Worm (Caenorhabditis elegans) whole organism, young adult: ENCODE measurements around the gene sec-61.A.

Experiments
- D2030.7 ChIP-seq: fragments of 200-800 bp; sonication (Bioruptor generic); IDR thresholded peaks from 2 replicates; pipeline ENCODE4 v1.3.6; 2022; ENCODE audit warnings: missing genetic modification reagents, missing genetic modification characterization, missing compliant biosample characterization
- F33H1.4 ChIP-seq: fragments of 200-800 bp; sonication (Bioruptor generic); IDR thresholded peaks from 2 replicates; pipeline ENCODE4 v1.3.6; 2022; ENCODE audit warnings: missing genetic modification reagents, missing genetic modification characterization, missing compliant biosample characterization
- F49E8.2 ChIP-seq: sonication (generic microtip); optimal IDR thresholded peaks from 3 replicates; lab custom pipeline; 2017; ENCODE audit warnings: missing genetic modification characterization, mild to moderate bottlenecking, missing compliant biosample characterization, antibody characterized with exemption, moderate library complexity; ENCODE audit not compliant: insufficient read depth
- F52B5.7 ChIP-seq: sonication (generic microtip); optimal IDR thresholded peaks from 2 replicates; lab custom pipeline; 2016; ENCODE audit warnings: mild to moderate bottlenecking, missing genetic modification characterization, missing compliant biosample characterization
- F55B11.4 ChIP-seq: sonication (generic microtip); optimal IDR thresholded peaks from 2 replicates; lab custom pipeline; 2016; ENCODE audit warnings: missing compliant biosample characterization, missing genetic modification characterization, borderline replicate concordance; ENCODE audit not compliant: insufficient read depth
- Y53G8AR.9 ChIP-seq: fragments of 200-800 bp; sonication (Bioruptor generic); conservative IDR thresholded peaks from 2 replicates; pipeline ENCODE4 v1.3.6; 2022; ENCODE audit warnings: missing genetic modification reagents, missing genetic modification characterization, missing compliant biosample characterization
- Y67H2A.10 ChIP-seq: fragments of 200-800 bp; sonication (Bioruptor generic); conservative IDR thresholded peaks from 2 replicates; pipeline ENCODE4 v1.3.6; 2022; ENCODE audit warnings: missing genetic modification reagents, missing genetic modification characterization, missing compliant biosample characterization
- attf-6 ChIP-seq: fragments of 200-800 bp; sonication (Bioruptor generic); IDR thresholded peaks from 2 replicates; pipeline ENCODE4 v1.3.6; 2022; ENCODE audit warnings: missing genetic modification reagents, missing genetic modification characterization, missing compliant biosample characterization
- bed-2 ChIP-seq: fragments of 200-800 bp; sonication (Bioruptor generic); IDR thresholded peaks from 2 replicates; pipeline ENCODE4 v1.3.6; 2022; ENCODE audit warnings: missing genetic modification reagents, missing genetic modification characterization, missing compliant biosample characterization
- ceh-40 ChIP-seq: fragments of 200-800 bp; sonication (Bioruptor generic); IDR thresholded peaks from 2 replicates; pipeline ENCODE4 v1.3.6; 2022; ENCODE audit warnings: missing genetic modification characterization, missing compliant biosample characterization
- ceh-58 ChIP-seq: fragments of 200-800 bp; sonication (Bioruptor generic); IDR thresholded peaks from 2 replicates; pipeline ENCODE4 v1.3.6; 2022; ENCODE audit warnings: missing genetic modification characterization, missing compliant biosample characterization
- ceh-79 ChIP-seq: sonication (generic microtip); optimal IDR thresholded peaks from 2 replicates; lab custom pipeline; 2017; ENCODE audit warnings: mild to moderate bottlenecking, missing genetic modification characterization, missing compliant biosample characterization
- egl-18 ChIP-seq: fragments of 200-800 bp; sonication (Bioruptor generic); IDR thresholded peaks from 2 replicates; pipeline ENCODE4 v1.3.6; 2022; ENCODE audit warnings: missing genetic modification reagents, missing genetic modification characterization, missing compliant biosample characterization
- egrh-3 ChIP-seq: fragments of 200-800 bp; sonication (Bioruptor generic); IDR thresholded peaks from 2 replicates; pipeline ENCODE4 v1.3.6; 2022; ENCODE audit warnings: missing genetic modification reagents, missing genetic modification characterization, missing compliant biosample characterization
- ekl-4 ChIP-seq: fragments of 200-800 bp; sonication (Bioruptor generic); IDR thresholded peaks from 2 replicates; pipeline ENCODE4 v1.3.6; 2022; ENCODE audit warnings: missing genetic modification reagents, missing genetic modification characterization, missing compliant biosample characterization
- gei-17 ChIP-seq: fragments of 200-800 bp; sonication (Bioruptor generic); optimal IDR thresholded peaks from 2 replicates; lab custom pipeline; 2018; ENCODE audit warnings: mild to moderate bottlenecking, missing genetic modification characterization, missing compliant biosample characterization
- hlh-26 ChIP-seq: fragments of 200-800 bp; sonication (Bioruptor generic); conservative IDR thresholded peaks from 2 replicates; pipeline ENCODE4 v1.3.6; 2022; ENCODE audit warnings: missing genetic modification reagents, missing genetic modification characterization, missing compliant biosample characterization
- hmg-1.2 ChIP-seq: fragments of 200-800 bp; sonication (Bioruptor generic); IDR thresholded peaks from 2 replicates; pipeline ENCODE4 v1.3.6; 2022; ENCODE audit warnings: missing genetic modification reagents, missing genetic modification characterization, missing compliant biosample characterization
- let-526 ChIP-seq: fragments of 200-800 bp; sonication (Bioruptor generic); IDR thresholded peaks from 2 replicates; pipeline ENCODE4 v1.3.6; 2022; ENCODE audit warnings: missing genetic modification reagents, missing genetic modification characterization, missing compliant biosample characterization
- lin-26 ChIP-seq: fragments of 200-800 bp; sonication (Bioruptor generic); IDR thresholded peaks from 2 replicates; pipeline ENCODE4 v1.3.6; 2022; ENCODE audit warnings: missing genetic modification reagents, missing genetic modification characterization, missing compliant biosample characterization
- lin-40 ChIP-seq: sonication (generic microtip); optimal IDR thresholded peaks from 2 replicates; lab custom pipeline; 2016; ENCODE audit warnings: missing genetic modification characterization, mild to moderate bottlenecking, missing compliant biosample characterization, missing genotype, missing genetic modification reagents
- lsy-27 ChIP-seq: sonication (generic microtip); optimal IDR thresholded peaks from 2 replicates; lab custom pipeline; 2017; ENCODE audit warnings: missing genetic modification characterization, mild to moderate bottlenecking, missing compliant biosample characterization, antibody characterized with exemption, missing genotype, borderline replicate concordance; ENCODE audit not compliant: insufficient read depth
- nhr-27 ChIP-seq: fragments of 200-800 bp; sonication (Bioruptor generic); optimal IDR thresholded peaks from 2 replicates; lab custom pipeline; 2018; ENCODE audit warnings: mild to moderate bottlenecking, missing genetic modification characterization, moderate library complexity, missing compliant biosample characterization
- rpc-1 ChIP-seq, 2 experiments: fragments of 150-350 bp in 1 of 2; sonication (generic microtip) in 1 of 2; optimal IDR thresholded peaks; 2 replicates each; lab custom pipeline; 2014 to 2018; ENCODE audit warnings: missing biosample characterization in 1 of 2, missing genetic modification characterization in 1 of 2, missing genetic modification reagents in 1 of 2, missing genotype in 1 of 2
- sea-2 ChIP-seq: fragments of 200-800 bp; sonication (Bioruptor generic); IDR thresholded peaks from 2 replicates; pipeline ENCODE4 v1.3.6; 2022; ENCODE audit warnings: missing genetic modification characterization, missing compliant biosample characterization
- snpc-1.1 ChIP-seq: sonication (generic microtip); optimal IDR thresholded peaks from 2 replicates; lab custom pipeline; 2017; ENCODE audit warnings: missing genetic modification characterization, mild to moderate bottlenecking, missing compliant biosample characterization, antibody characterized with exemption, moderate library complexity, missing genotype, missing genetic modification reagents; ENCODE audit not compliant: insufficient read depth
- snpc-4 ChIP-seq, 5 experiments: fragments of 150-350 bp in 1 of 5; sonication (generic microtip) in 4 of 5; optimal IDR thresholded peaks; 2 replicates each; lab custom pipeline; 2014 to 2018; ENCODE audit warnings: missing genetic modification characterization in 5 of 5, missing biosample characterization in 3 of 5, antibody characterized with exemption in 2 of 5, mild to moderate bottlenecking in 2 of 5, missing compliant biosample characterization in 2 of 5, missing genotype in 2 of 5, moderate library complexity in 2 of 5, missing genetic modification reagents in 1 of 5
- sptf-2 ChIP-seq: fragments of 200-800 bp; sonication (Bioruptor generic); optimal IDR thresholded peaks from 2 replicates; lab custom pipeline; 2018; ENCODE audit warnings: mild to moderate bottlenecking, missing genetic modification characterization, missing compliant biosample characterization
- tbp1 ChIP-seq: fragments of 200-800 bp; sonication (Bioruptor generic); optimal IDR thresholded peaks from 2 replicates; lab custom pipeline; 2018; ENCODE audit warnings: mild to moderate bottlenecking, missing genetic modification characterization, missing compliant biosample characterization
- tlf-1 ChIP-seq: fragments of 200-800 bp; sonication (Bioruptor generic); optimal IDR thresholded peaks from 2 replicates; lab custom pipeline; 2018; ENCODE audit warnings: mild to moderate bottlenecking, missing genetic modification characterization, missing compliant biosample characterization
- ztf-22 ChIP-seq: fragments of 200-800 bp; sonication (Bioruptor generic); optimal IDR thresholded peaks from 2 replicates; lab custom pipeline; 2018; ENCODE audit warnings: mild to moderate bottlenecking, missing genetic modification characterization, moderate library complexity, missing compliant biosample characterization
- ztf-25 ChIP-seq: fragments of 200-800 bp; sonication (Bioruptor generic); IDR thresholded peaks from 2 replicates; pipeline ENCODE4 v1.3.6; 2022; ENCODE audit warnings: missing genetic modification reagents, missing genetic modification characterization, missing compliant biosample characterization
- ztf-26 ChIP-seq: sonication (generic microtip); optimal IDR thresholded peaks from 2 replicates; lab custom pipeline; 2017; ENCODE audit warnings: missing genetic modification characterization, missing compliant biosample characterization
- ztf-6 ChIP-seq: fragments of 200-800 bp; sonication (Bioruptor generic); IDR thresholded peaks from 2 replicates; pipeline ENCODE4 v1.3.6; 2022; ENCODE audit warnings: missing genetic modification reagents, missing genetic modification characterization, missing compliant biosample characterization

The sec-61.A gene

DNA sequence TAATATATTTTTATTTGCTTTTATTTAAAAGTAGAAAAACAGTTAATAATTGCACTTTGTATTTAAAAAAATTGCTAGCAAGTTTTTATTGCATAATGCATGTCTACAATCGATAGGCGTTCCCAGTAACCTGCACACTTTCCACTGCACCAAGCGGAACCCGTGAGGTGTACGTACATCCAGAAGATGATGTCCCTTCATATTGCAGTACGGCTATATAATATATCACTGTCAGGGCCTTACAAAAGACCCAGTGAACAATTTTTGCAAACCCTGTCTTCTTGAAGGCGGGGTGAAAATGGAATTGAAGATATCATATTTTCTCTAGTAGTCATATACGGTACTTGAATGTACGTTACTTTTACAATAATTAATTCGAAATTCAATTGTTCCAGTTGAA lies 38.7 kb upstream of the sec-61.A start:
- TF ChIP-seq attf-6 (peak; percentile 96), snpc-1.1 (peak; percentile 86), hmg-1.2 (GFP tag; lab: Robert Waterston, UW) (peak; percentile 71; the same call in 1 of the 2 replicates), D2030.7 (0 out of 2 replicates have a peak, but pooled peaks have one; percentile 11), snpc-4 (GFP tag; optimal IDR thresholded peaks at IDR 0.05; lab: Kevin White, UChicago) (peak; percentile 88), snpc-4 (tag; optimal IDR thresholded peaks at IDR 0.05; lab: Kevin White, UChicago) (peak; percentile 89 to 93 (median 90)), egl-18 (GFP tag; lab: Robert Waterston, UW) (no peak), lin-26 (GFP tag; lab: Robert Waterston, UW) (no peak), tbp1 (peak; percentile 62), F49E8.2 (tag; lab: Kevin White, UChicago) (no peak)
- TF ChIP-seq, all 124 proteins: peak for 6

DNA sequence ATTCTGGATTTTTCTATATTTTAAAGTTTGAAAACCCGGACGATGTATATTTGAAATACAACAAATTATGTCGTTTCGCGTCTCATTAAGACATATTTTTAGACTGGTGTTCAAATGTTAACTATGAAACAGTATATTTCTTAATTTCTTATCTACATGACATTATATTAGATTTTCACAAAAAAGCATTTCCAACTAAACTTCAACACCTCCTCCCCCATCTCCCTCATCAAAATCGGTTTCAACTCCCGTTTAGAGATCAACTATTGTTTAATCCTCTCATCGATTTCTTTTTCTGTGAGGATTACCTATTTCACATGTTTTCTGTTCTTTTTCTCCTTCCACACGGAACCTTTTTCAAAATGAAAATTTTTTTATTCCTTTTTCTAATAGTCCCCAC lies 37.1 kb upstream of the sec-61.A start, which contains the start of gene Y57G11C.38:
Gene Y57G11C.38 (plus strand): TSS at position 301 of the 400 bp plus-strand sequence.
- TF ChIP-seq D2030.7: no peak
- TF ChIP-seq hlh-26 (GFP tag; lab: Robert Waterston, UW): no peak
- TF ChIP-seq nhr-27 (tag; lab: Kevin White, UChicago): no peak
- no peak for TF ChIP-seq egrh-3 (GFP tag; lab: Robert Waterston, UW)
- TF ChIP-seq sptf-2: no peak
- no peak for TF ChIP-seq lin-40 (tag; lab: Kevin White, UChicago)
- no peak for TF ChIP-seq F49E8.2 (tag; lab: Kevin White, UChicago)
- TF ChIP-seq F55B11.4 (tag; lab: Kevin White, UChicago): no peak
- TF ChIP-seq ztf-22 (GFP tag; lab: Kevin White, UChicago): no peak
- no peak for TF ChIP-seq sea-2 (GFP tag; lab: Robert Waterston, UW)
- no peak for TF ChIP-seq tlf-1 (GFP tag; lab: Kevin White, UChicago)
- TF ChIP-seq F52B5.7 (tag; lab: Kevin White, UChicago): no peak
- no peak for TF ChIP-seq F33H1.4 (GFP tag; lab: Robert Waterston, UW)

DNA sequence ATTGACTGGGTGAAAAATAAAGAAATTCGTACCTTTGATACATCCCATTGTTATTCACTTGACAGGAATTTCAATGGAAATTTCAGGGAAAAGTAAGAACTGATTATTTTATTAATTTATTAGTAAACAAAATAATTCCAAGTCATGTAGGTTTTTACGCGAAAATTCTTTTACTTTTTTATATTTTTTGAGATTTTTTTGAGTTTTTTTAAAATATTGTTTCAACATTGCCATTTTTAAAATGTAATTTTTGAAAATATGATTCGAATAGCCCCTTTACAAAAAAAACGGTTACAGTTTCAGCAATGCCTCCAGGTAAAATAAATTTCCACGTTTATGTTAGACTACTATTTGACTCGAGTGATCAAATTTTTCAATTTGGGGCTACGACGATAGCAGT lies 36.6 kb upstream of the sec-61.A start, which contains the start of gene Y57G11C.23:
Gene Y57G11C.23 (minus strand): TSS at position 101 of the 400 bp plus-strand sequence.
- no peak for TF ChIP-seq ztf-26
- TF ChIP-seq let-526: no peak

DNA sequence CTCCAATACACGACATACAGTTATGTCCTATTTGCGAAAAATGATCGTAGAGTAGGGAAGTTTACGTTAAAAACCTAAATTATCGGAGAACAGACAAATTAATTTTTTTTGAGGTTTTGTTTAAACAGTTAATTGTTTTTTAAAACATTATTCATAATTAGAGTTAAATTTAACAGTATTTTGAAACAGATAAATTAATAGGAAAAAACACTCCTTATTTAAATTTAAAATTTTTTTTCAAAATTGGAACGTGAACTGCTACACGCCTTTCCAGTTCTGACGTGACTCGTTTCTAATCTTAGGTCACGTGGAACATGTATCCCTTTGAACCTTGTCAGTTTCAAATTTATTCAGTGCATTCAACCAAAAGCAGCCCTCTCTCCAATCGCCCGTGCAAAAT lies 28.6 kb upstream of the sec-61.A start, which contains the start of gene Y57G11C.52:
Gene Y57G11C.52 (plus strand): TSS at position 301 of the 400 bp plus-strand sequence.
- TF ChIP-seq ceh-79 (tag; lab: Kevin White, UChicago) (no peak), attf-6 (no peak), hmg-1.2 (GFP tag; lab: Robert Waterston, UW) (no peak), Y53G8AR.9 (GFP tag; lab: Robert Waterston, UW) (no peak), ceh-40 (GFP tag; lab: Robert Waterston, UW) (no peak), ceh-58 (GFP tag; lab: Robert Waterston, UW) (no peak), gei-17 (GFP tag; lab: Kevin White, UChicago) (no peak), rpc-1 (optimal IDR thresholded peaks at IDR 0.05; lab: Kevin White, UChicago) (no peak), rpc-1 (tag; optimal IDR thresholded peaks at IDR 0.05; lab: Kevin White, UChicago) (no peak), ztf-6 (no peak), bed-2 (GFP tag; lab: Robert Waterston, UW) (no peak), ekl-4 (GFP tag; lab: Robert Waterston, UW) (no peak), lsy-27 (tag; lab: Kevin White, UChicago) (no peak), ztf-25 (GFP tag; lab: Robert Waterston, UW) (no peak), Y67H2A.10 (no peak)
- TF ChIP-seq, all 124 proteins: peak for 0
